Worm (Caenorhabditis elegans): ENCODE measurements around the gene ZK829.1.

DNA sequence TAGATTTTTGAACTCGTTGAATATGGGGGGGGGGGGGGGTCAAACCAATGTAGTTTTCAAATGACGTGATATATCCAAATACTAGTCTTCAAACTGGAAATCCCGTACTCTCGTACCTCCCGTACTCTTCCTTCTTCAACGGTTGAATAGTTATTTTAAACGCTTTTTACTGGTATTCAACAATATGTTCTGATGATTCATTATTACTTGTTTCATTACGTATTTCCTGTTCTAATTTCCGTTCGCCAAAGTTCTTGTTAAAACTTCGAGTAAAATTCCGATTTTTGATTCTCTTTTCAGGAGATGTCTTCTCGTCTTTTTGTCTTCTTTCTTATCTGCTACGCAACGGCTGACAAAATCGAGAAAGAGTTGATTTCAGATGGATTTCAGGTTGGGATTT lies 11.6 kb downstream of the ZK829.1 start, which contains the start of gene nhx-9:
- TF ChIP-seq W03F9.2 (tag; optimal IDR thresholded peaks at IDR 0.05), result no peak
- TF ChIP-seq him-1 (tag; optimal IDR thresholded peaks at IDR 0.05), result no peak

All from whole organism, L4/young adult.